Fruit fly (Drosophila melanogaster) whole organism, pupa: ENCODE data around the gene wdn.
"Not testable (repeated sequence)": the region's sequence is repeated elsewhere in the genome, so short reads cannot be mapped to it uniquely, and the experiment has no call there.

Experiments used
- CG10348 ChIP-seq: fragments of 200-800 bp; sonication (Bioruptor generic); IDR thresholded peaks from 2 replicates; pipeline ENCODE4 v1.3.6; 2022; ENCODE audit warnings: missing biosample characterization, missing genetic modification characterization
- CG12605 ChIP-seq: fragments of 200-800 bp; sonication (Bioruptor generic); IDR thresholded peaks from 2 replicates; pipeline ENCODE4 v1.3.6; 2022; ENCODE audit warnings: missing biosample characterization, missing genetic modification characterization
- CG13204 ChIP-seq: fragments of 200-800 bp; sonication (Bioruptor generic); optimal IDR thresholded peaks from 2 replicates; lab custom pipeline; 2018; ENCODE audit warnings: missing biosample characterization, mild to moderate bottlenecking, missing genetic modification characterization, moderate library complexity
- CG14655 ChIP-seq: fragments of 200-800 bp; sonication (Bioruptor generic); optimal IDR thresholded peaks from 3 replicates; lab custom pipeline; 2017; ENCODE audit warnings: mild to moderate bottlenecking, missing biosample characterization, missing genetic modification reagents, missing genetic modification characterization
- CG17806 ChIP-seq: fragments of 200-800 bp; sonication (Bioruptor generic); optimal IDR thresholded peaks from 2 replicates; lab custom pipeline; 2018; ENCODE audit warnings: missing biosample characterization, mild to moderate bottlenecking, missing genetic modification characterization, moderate library complexity
- CG34367 ChIP-seq: fragments of 200-800 bp; sonication (Bioruptor generic); optimal IDR thresholded peaks from 2 replicates; lab custom pipeline; 2018; ENCODE audit warnings: missing biosample characterization, mild to moderate bottlenecking, missing genetic modification characterization
- EcR ChIP-seq: fragments of 200-800 bp; sonication (Bioruptor generic); optimal IDR thresholded peaks from 3 replicates; lab custom pipeline; 2019; ENCODE audit warnings: missing biosample characterization, missing genetic modification characterization, mild to moderate bottlenecking, moderate library complexity, missing genetic modification reagents
- Ets98B ChIP-seq: fragments of 200-800 bp; sonication (Bioruptor generic); IDR thresholded peaks from 2 replicates; pipeline ENCODE4 v1.3.6; 2022; ENCODE audit warnings: missing biosample characterization, missing genetic modification characterization
- gl ChIP-seq: fragments of 200-800 bp; sonication (Bioruptor generic); optimal IDR thresholded peaks from 2 replicates; lab custom pipeline; 2018; ENCODE audit warnings: missing biosample characterization, mild to moderate bottlenecking, missing genetic modification characterization

Gene wdn

DNA sequence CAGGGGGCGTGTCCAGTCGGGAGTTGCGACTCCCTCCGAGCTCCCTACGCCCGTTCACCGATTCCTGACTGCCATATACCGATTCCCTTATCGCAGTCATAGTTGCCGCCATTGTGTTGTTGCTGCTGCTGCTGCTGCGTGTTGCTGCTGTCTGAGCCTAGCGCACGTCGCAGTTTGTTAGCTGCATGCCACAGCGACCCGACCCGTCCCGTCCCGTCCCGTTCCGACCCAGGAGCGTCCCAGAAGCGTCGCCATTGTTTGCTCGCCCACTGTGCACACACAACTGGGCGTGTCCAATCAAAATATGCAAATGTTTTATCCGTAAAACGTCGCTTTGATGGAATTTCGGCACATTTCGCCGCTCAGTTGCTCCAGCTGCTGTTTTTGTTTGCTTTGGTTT lies 35.4 kb downstream of the wdn start:
- TF ChIP-seq CG14655 (GFP tag; lab: Kevin White, UChicago) (no peak), CG17806 (tag; lab: Kevin White, UChicago) (no peak), CG13204 (GFP tag; lab: Kevin White, UChicago) (no peak), CG10348 (GFP tag; lab: Robert Waterston, UW) (no peak), CG34367 (tag; lab: Kevin White, UChicago) (no peak), EcR (no peak), CG12605 (GFP tag; lab: Robert Waterston, UW) (no peak), Ets98B (GFP tag; lab: Robert Waterston, UW) (no peak)

DNA sequence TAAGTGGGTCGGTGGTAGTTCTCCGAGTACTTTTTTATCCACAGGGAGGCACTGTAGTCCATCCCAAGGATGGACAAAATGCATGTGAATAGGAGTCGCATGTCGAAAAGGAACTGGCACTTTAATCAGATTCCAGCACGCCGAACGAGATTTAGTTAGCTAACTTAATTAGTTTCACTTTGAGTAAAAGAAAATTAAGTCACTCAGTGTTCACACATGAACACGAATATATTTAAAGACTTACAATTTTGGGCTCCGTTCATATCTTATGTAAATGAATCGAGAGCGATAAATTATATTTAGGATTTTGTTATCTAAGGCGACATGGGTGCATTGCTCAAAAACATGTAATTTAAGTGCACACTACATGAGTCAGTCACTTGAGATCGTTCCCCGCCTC lies 53.0 kb downstream of the wdn start, which contains the start of gene aqrs:
aqrs (minus strand) TSS at position 101 of the 400 bp plus-strand sequence.
- not testable (repeated sequence) for TF ChIP-seq CG34367 (tag; lab: Kevin White, UChicago); gl (tag; lab: Kevin White, UChicago); CG12605 (GFP tag; lab: Robert Waterston, UW)
